Worm (Caenorhabditis elegans): ENCODE results near the gene nuo-4.

Gene nuo-4

DNA sequence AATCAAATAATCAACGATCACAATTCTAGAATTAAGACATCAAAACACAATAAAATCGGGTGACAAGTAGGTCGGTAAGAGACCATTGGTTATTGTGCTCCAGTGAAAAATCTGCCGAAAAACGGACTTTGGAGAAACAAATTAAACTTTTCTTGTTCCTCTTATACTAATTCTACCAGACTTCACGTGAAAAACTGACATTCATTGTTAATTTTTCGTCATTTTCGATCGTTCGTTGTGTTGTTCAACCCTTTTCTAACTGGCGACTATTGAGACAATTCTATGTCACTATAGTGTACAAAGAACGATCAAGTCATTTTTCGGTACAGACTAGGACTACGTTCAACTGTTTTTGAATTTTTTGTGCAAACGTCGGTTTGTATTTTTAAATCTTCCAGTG lies 38.1 kb downstream of the nuo-4 start:
- no peak for TF ChIP-seq ztf-28 (GFP tag; IDR thresholded peaks at IDR 0.05)
- 0 out of 2 replicates have a peak, but pooled peaks have one; percentile 13 for TF ChIP-seq Y53G8AR.9 (GFP tag; conservative IDR thresholded peaks at IDR 0.05)
- TF ChIP-seq hsf-1 (GFP tag; IDR thresholded peaks at IDR 0.05) = 0 out of 2 replicates have a peak, but pooled peaks have one; percentile 37
- no peak for TF ChIP-seq unc-130 (GFP tag; optimal IDR thresholded peaks at IDR 0.05)
- TF ChIP-seq die-1 (tag; optimal IDR thresholded peaks at IDR 0.05) = no peak
- TF ChIP-seq him-1 (tag; optimal IDR thresholded peaks at IDR 0.05) = peak; percentile 51
- peak; percentile 29 for TF ChIP-seq lin-40 (tag; optimal IDR thresholded peaks at IDR 0.05)
- TF ChIP-seq repo-1 (tag; optimal IDR thresholded peaks at IDR 0.05) = peak; percentile 16
- no peak for TF ChIP-seq T26A5.8 (tag; optimal IDR thresholded peaks at IDR 0.05)
- peak in 1 of 2 experiments; percentile 35 for TF ChIP-seq let-607 (tag; optimal IDR thresholded peaks at IDR 0.05)
- TF ChIP-seq lag-1 (GFP tag; IDR thresholded peaks at IDR 0.05) = no peak
- no peak for TF ChIP-seq let-526 (GFP tag; IDR thresholded peaks at IDR 0.05)
- TF ChIP-seq chd-7 (tag; optimal IDR thresholded peaks at IDR 0.05) = peak; percentile 15
- no peak for TF ChIP-seq hmg-20 (GFP tag; IDR thresholded peaks at IDR 0.05)
- TF ChIP-seq nhr-80 (tag; optimal IDR thresholded peaks at IDR 0.05) = peak; percentile 25
- TF ChIP-seq unc-62 (GFP tag; optimal IDR thresholded peaks at IDR 0.05) = no peak
- TF ChIP-seq atf-7 (tag; optimal IDR thresholded peaks at IDR 0.05) = peak; percentile 5
- TF ChIP-seq F37B4.10 (GFP tag; IDR thresholded peaks at IDR 0.05) = no peak
- TF ChIP-seq egrh-3 (GFP tag; IDR thresholded peaks at IDR 0.05) = no peak
- TF ChIP-seq hlh-12 (tag; optimal IDR thresholded peaks at IDR 0.05) = no peak
- TF ChIP-seq mcd-1 (GFP tag; IDR thresholded peaks at IDR 0.05) = no peak

ce11 chrIII:7116615-7117252 lies 41.9 kb downstream of the nuo-4 start:
- no peak for TF ChIP-seq snpc-4 (GFP tag; optimal IDR thresholded peaks at IDR 0.05)
- peak in 1 of 4 experiments; percentile 14 for TF ChIP-seq snpc-4 (tag; optimal IDR thresholded peaks at IDR 0.05)
- TF ChIP-seq D2030.7 (GFP tag; IDR thresholded peaks at IDR 0.05) = no peak
- TF ChIP-seq hmg-1.2 (GFP tag; IDR thresholded peaks at IDR 0.05) = peak; percentile 79
- peak; percentile 71 for TF ChIP-seq attf-5 (GFP tag; optimal IDR thresholded peaks at IDR 0.05)
- TF ChIP-seq nhr-27 (tag; optimal IDR thresholded peaks at IDR 0.05) = no peak
- TF ChIP-seq lin-54 (GFP tag; optimal IDR thresholded peaks at IDR 0.05) = peak; percentile 35
- TF ChIP-seq madf-8 (GFP tag; conservative IDR thresholded peaks at IDR 0.05) = no peak
- peak; percentile 21 for TF ChIP-seq ZK185.1 (tag; optimal IDR thresholded peaks at IDR 0.05; ENCODE audit: poor library complexity, severe bottlenecking)
- peak; percentile 46 for TF ChIP-seq lin-40 (tag; optimal IDR thresholded peaks at IDR 0.05)
- TF ChIP-seq repo-1 (tag; optimal IDR thresholded peaks at IDR 0.05) = peak; percentile 21
- no peak for TF ChIP-seq pha-4 (tag; optimal IDR thresholded peaks at IDR 0.05)
- peak; percentile 21 for TF ChIP-seq tbp1 (GFP tag; optimal IDR thresholded peaks at IDR 0.05)
- peak; percentile 69 for TF ChIP-seq nhr-80 (tag; optimal IDR thresholded peaks at IDR 0.05)
- TF ChIP-seq cebp-1 (GFP tag; IDR thresholded peaks at IDR 0.05) = no peak
- peak; percentile 72 for TF ChIP-seq cebp-1 (tag; optimal IDR thresholded peaks at IDR 0.05)
- TF ChIP-seq B0336.3 (GFP tag; IDR thresholded peaks at IDR 0.05) = no peak
- TF ChIP-seq fkh-3 (tag; optimal IDR thresholded peaks at IDR 0.05) = no peak
- peak; percentile 33; the same call in 1 of the 2 replicates for TF ChIP-seq mcd-1 (GFP tag; IDR thresholded peaks at IDR 0.05)
- no peak for TF ChIP-seq ceh-27 (GFP tag; optimal IDR thresholded peaks at IDR 0.05)
- no peak for TF ChIP-seq ekl-4 (GFP tag; IDR thresholded peaks at IDR 0.05)

Measured in whole organism, young adult.